Worm (Caenorhabditis elegans): ENCODE results near the gene lap-2.
A peak's percentile ranks its signal among the peaks of the same experiment; 100 is the strongest.

Gene lap-2

ce11 chrV:13020014-13020413 is 23.5 kb upstream of the lap-2 start:
- TF ChIP-seq ces-1 (GFP tag; optimal IDR thresholded peaks at IDR 0.05) = peak; percentile 86
- TF ChIP-seq ceh-82 (tag; optimal IDR thresholded peaks at IDR 0.05) = no peak

ce11 chrV:13020638-13021037 is 22.9 kb upstream of the lap-2 start:
- TF ChIP-seq T20F7.1 (GFP tag; optimal IDR thresholded peaks at IDR 0.05) (no peak), nhr-6 (tag; optimal IDR thresholded peaks at IDR 0.05) (no peak), unc-62 (GFP tag; optimal IDR thresholded peaks at IDR 0.05 in 1 of 2) (no peak), unc-62 (tag; optimal IDR thresholded peaks at IDR 0.05) (no peak), F44E2.7 (GFP tag; IDR thresholded peaks at IDR 0.05) (no peak), Y5F2A.4 (GFP tag; optimal IDR thresholded peaks at IDR 0.05) (no peak), skn-1 (tag; optimal IDR thresholded peaks at IDR 0.05) (no peak), tag-97 (GFP tag; IDR thresholded peaks at IDR 0.05) (no peak), unc-130 (GFP tag; optimal IDR thresholded peaks at IDR 0.05) (no peak), unc-39 (tag; optimal IDR thresholded peaks at IDR 0.05) (no peak), madf-5 (GFP tag; IDR thresholded peaks at IDR 0.05) (no peak), madf-9 (GFP tag; conservative IDR thresholded peaks at IDR 0.05) (no peak), pqm-1 (tag; optimal IDR thresholded peaks at IDR 0.05) (no peak), ZK546.5 (tag; optimal IDR thresholded peaks at IDR 0.05) (no peak)

- peak in 1 of 2 experiments; percentile 87 for TF ChIP-seq unc-62 (GFP tag; optimal IDR thresholded peaks at IDR 0.05 in 1 of 2)
- TF ChIP-seq unc-62 (tag; optimal IDR thresholded peaks at IDR 0.05) = no peak
- no peak for TF ChIP-seq aha-1 (tag)
These were observed 22.0 kb upstream of the lap-2 start for ce11 chrV:13021540-13021939.

DNA sequence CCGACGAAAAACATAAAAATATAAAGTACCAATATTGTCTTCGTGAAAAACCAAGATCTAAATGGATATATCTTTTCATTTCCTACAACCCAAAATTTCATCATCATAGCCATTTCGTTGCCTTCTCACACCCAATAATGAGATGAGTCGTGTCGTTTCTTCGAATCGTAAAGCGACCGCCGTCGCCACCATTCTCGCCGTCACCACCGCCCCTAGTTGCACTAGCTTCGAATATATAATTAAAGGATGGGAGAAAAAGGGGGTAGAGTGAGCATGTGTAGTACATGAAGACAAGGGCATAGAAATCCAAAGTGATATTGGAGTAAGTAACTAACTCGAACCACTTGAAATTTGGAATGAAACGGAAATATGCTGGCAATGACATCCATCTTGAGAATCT is 21.2 kb upstream of the lap-2 start:
- TF ChIP-seq aha-1 (tag) (peak; percentile 68), set-16 (GFP tag; IDR thresholded peaks at IDR 0.05) (no peak), nhr-10 (tag; optimal IDR thresholded peaks at IDR 0.05) (no peak), zag-1 (tag; optimal IDR thresholded peaks at IDR 0.05) (no peak), D1046.2 (GFP tag; IDR thresholded peaks at IDR 0.05) (no peak), daf-8 (GFP tag; IDR thresholded peaks at IDR 0.05) (no peak), madf-9 (GFP tag; conservative IDR thresholded peaks at IDR 0.05) (no peak), F26F4.8 (GFP tag; conservative IDR thresholded peaks at IDR 0.05) (no peak)

ce11 chrV:13024499-13024898 is 19.0 kb upstream of the lap-2 start:
- TF ChIP-seq unc-62 (GFP tag; optimal IDR thresholded peaks at IDR 0.05 in 1 of 2) (peak in 1 of 2 experiments; percentile 36), unc-62 (tag; optimal IDR thresholded peaks at IDR 0.05) (no peak), F26F4.8 (GFP tag; conservative IDR thresholded peaks at IDR 0.05) (no peak)

- TF ChIP-seq dmd-9 (GFP tag; IDR thresholded peaks at IDR 0.05) (no peak), ceh-32 (tag; optimal IDR thresholded peaks at IDR 0.05; ENCODE audit: poor library complexity) (no peak), jun-1 (tag; optimal IDR thresholded peaks at IDR 0.05) (no peak), Y105C5A.15 (GFP tag; IDR thresholded peaks at IDR 0.05) (no peak), nhr-10 (tag; optimal IDR thresholded peaks at IDR 0.05) (no peak), fkh-10 (GFP tag; optimal IDR thresholded peaks at IDR 0.05) (peak; percentile 41)
These were observed 18.2 kb upstream of the lap-2 start for ce11 chrV:13025283-13025682.

DNA sequence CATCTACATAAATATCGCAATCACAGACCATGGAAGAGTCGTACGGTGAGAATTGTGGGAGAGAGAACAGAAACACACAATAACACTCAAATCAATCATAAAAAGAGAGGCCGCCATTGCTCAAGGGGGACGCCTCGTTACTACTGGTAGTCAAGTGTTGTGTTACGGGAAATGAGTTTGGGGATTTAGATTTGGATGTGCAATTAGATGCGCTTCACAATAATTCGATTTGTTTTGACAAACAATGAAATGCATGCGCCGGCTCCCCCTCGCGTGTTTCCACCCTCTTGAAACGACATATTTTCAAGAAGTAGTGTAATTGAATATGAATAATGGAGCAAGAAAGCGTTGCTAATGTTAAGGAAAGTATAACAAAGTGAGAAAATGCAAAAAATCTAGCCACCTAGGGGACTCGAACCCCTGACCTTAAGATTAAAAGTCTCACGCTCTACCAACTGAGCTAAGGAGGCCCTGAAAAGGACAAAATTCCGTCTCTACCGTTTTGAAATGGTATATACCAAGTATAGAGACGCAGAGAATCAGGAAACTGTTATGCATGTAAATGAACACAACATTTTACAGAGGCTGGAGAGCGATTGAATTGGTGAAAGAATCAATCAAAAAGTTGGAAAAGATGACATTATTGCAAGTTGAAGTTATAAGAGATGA is 16.7 kb upstream of the lap-2 start:
- no peak for TF ChIP-seq dmd-9 (GFP tag; IDR thresholded peaks at IDR 0.05)
- TF ChIP-seq dmd-6 (GFP tag; IDR thresholded peaks at IDR 0.05) = 0 out of 2 replicates have a peak, but pooled peaks have one; percentile 7
- no peak for TF ChIP-seq madf-5 (GFP tag; IDR thresholded peaks at IDR 0.05)
- TF ChIP-seq lim-7 (GFP tag; IDR thresholded peaks at IDR 0.05) = 0 out of 2 replicates have a peak, but pooled peaks have one; percentile 34
- no peak for TF ChIP-seq lin-15B (tag; optimal IDR thresholded peaks at IDR 0.05)
- TF ChIP-seq php-3 (GFP tag; IDR thresholded peaks at IDR 0.05) = 0 out of 2 replicates have a peak, but pooled peaks have one; percentile 9
- no peak for TF ChIP-seq daf-19 (GFP tag; conservative IDR thresholded peaks at IDR 0.05)
- TF ChIP-seq set-16 (GFP tag; IDR thresholded peaks at IDR 0.05) = no peak
- TF ChIP-seq ces-1 (GFP tag; optimal IDR thresholded peaks at IDR 0.05) = peak; percentile 7
